Fruit fly (Drosophila melanogaster) whole organism, pupa: ENCODE measurements around the gene CG17648.

ENCODE experiments used
- CG12605 ChIP-seq: fragments of 200-800 bp; sonication (Bioruptor generic); IDR thresholded peaks from 2 replicates; pipeline ENCODE4 v1.3.6; 2022; ENCODE audit warnings: missing biosample characterization, missing genetic modification characterization
- CG13204 ChIP-seq: fragments of 200-800 bp; sonication (Bioruptor generic); optimal IDR thresholded peaks from 2 replicates; lab custom pipeline; 2018; ENCODE audit warnings: missing biosample characterization, mild to moderate bottlenecking, missing genetic modification characterization, moderate library complexity
- CG14655 ChIP-seq: fragments of 200-800 bp; sonication (Bioruptor generic); optimal IDR thresholded peaks from 3 replicates; lab custom pipeline; 2017; ENCODE audit warnings: mild to moderate bottlenecking, missing biosample characterization, missing genetic modification reagents, missing genetic modification characterization
- CG15710 ChIP-seq: fragments of 200-800 bp; sonication (Bioruptor generic); optimal IDR thresholded peaks from 2 replicates; lab custom pipeline; 2018; ENCODE audit warnings: missing biosample characterization, mild to moderate bottlenecking, missing genetic modification characterization, moderate library complexity
- CG17806 ChIP-seq: fragments of 200-800 bp; sonication (Bioruptor generic); optimal IDR thresholded peaks from 2 replicates; lab custom pipeline; 2018; ENCODE audit warnings: missing biosample characterization, mild to moderate bottlenecking, missing genetic modification characterization, moderate library complexity
- CG32121 ChIP-seq: fragments of 200-800 bp; sonication (Bioruptor generic); IDR thresholded peaks from 2 replicates; pipeline ENCODE4 v1.3.6; 2022; ENCODE audit warnings: missing biosample characterization, missing genetic modification characterization
- CG34367 ChIP-seq: fragments of 200-800 bp; sonication (Bioruptor generic); optimal IDR thresholded peaks from 2 replicates; lab custom pipeline; 2018; ENCODE audit warnings: missing biosample characterization, mild to moderate bottlenecking, missing genetic modification characterization
- CG4496 ChIP-seq: fragments of 200-800 bp; sonication (Bioruptor generic); IDR thresholded peaks from 3 replicates; pipeline ENCODE4 v1.3.6; 2022; ENCODE audit warnings: missing biosample characterization, missing genetic modification characterization
- CG8159 ChIP-seq: fragments of 200-800 bp; sonication (Bioruptor generic); optimal IDR thresholded peaks from 3 replicates; lab custom pipeline; 2018; ENCODE audit warnings: missing biosample characterization, mild to moderate bottlenecking, missing genetic modification characterization, moderate library complexity
- CG8301 ChIP-seq: fragments of 200-800 bp; sonication (Bioruptor generic); optimal IDR thresholded peaks from 2 replicates; lab custom pipeline; 2018; ENCODE audit warnings: missing biosample characterization, mild to moderate bottlenecking, missing genetic modification characterization
- CG9948 ChIP-seq: fragments of 200-800 bp; sonication (Bioruptor generic); optimal IDR thresholded peaks from 2 replicates; lab custom pipeline; 2018; ENCODE audit warnings: missing biosample characterization, mild to moderate bottlenecking, missing genetic modification characterization, moderate library complexity
- D1 ChIP-seq: fragments of 200-800 bp; sonication (Bioruptor generic); optimal IDR thresholded peaks from 2 replicates; lab custom pipeline; 2018; ENCODE audit warnings: missing biosample characterization, mild to moderate bottlenecking, missing genetic modification characterization, moderate library complexity
- EcR ChIP-seq: fragments of 200-800 bp; sonication (Bioruptor generic); optimal IDR thresholded peaks from 3 replicates; lab custom pipeline; 2019; ENCODE audit warnings: missing biosample characterization, missing genetic modification characterization, mild to moderate bottlenecking, moderate library complexity, missing genetic modification reagents
- Ets98B ChIP-seq: fragments of 200-800 bp; sonication (Bioruptor generic); IDR thresholded peaks from 2 replicates; pipeline ENCODE4 v1.3.6; 2022; ENCODE audit warnings: missing biosample characterization, missing genetic modification characterization
- Pif1B ChIP-seq: fragments of 200-800 bp; sonication (Bioruptor generic); optimal IDR thresholded peaks from 3 replicates; lab custom pipeline; 2016; ENCODE audit warnings: missing biosample characterization, missing genetic modification characterization
- Snoo ChIP-seq: fragments of 200-800 bp; sonication (Bioruptor generic); optimal IDR thresholded peaks from 3 replicates; lab custom pipeline; 2017; ENCODE audit warnings: missing biosample characterization, mild to moderate bottlenecking, missing genetic modification characterization, inconsistent platforms
- fd96Ca ChIP-seq: fragments of 200-800 bp; sonication (Bioruptor generic); IDR thresholded peaks from 3 replicates; pipeline ENCODE4 v1.3.6; 2022; ENCODE audit warnings: missing biosample characterization, missing genetic modification characterization
- gl ChIP-seq: fragments of 200-800 bp; sonication (Bioruptor generic); optimal IDR thresholded peaks from 2 replicates; lab custom pipeline; 2018; ENCODE audit warnings: missing biosample characterization, mild to moderate bottlenecking, missing genetic modification characterization
- rn ChIP-seq: fragments of 200-800 bp; sonication (Bioruptor generic); IDR thresholded peaks from 2 replicates; pipeline ENCODE4 v1.3.6; 2022; ENCODE audit warnings: missing biosample characterization, missing genetic modification characterization

CG17648 gene

dm6 chr2L:1783762-1784161 lies 31.7 kb downstream of the CG17648 start, which contains the start of gene Gr22e:
TSS of gene Gr22e (plus strand) at chr2L:1784062.
- TF ChIP-seq EcR (GFP tag; lab: Kevin White, UChicago) = no peak
- TF ChIP-seq CG13204 (GFP tag; lab: Kevin White, UChicago) = no peak
- TF ChIP-seq CG34367 (tag; lab: Kevin White, UChicago) = no peak
- no peak for TF ChIP-seq gl (tag; lab: Kevin White, UChicago)
- no peak for TF ChIP-seq D1
- TF ChIP-seq CG17806 (tag; lab: Kevin White, UChicago) = no peak
- no peak for TF ChIP-seq CG15710
- TF ChIP-seq CG32121 = no peak

- TF ChIP-seq CG4496 (GFP tag; lab: Robert Waterston, UW) (no peak), CG34367 (tag; lab: Kevin White, UChicago) (no peak), EcR (GFP tag; lab: Kevin White, UChicago) (no peak), CG12605 (GFP tag; lab: Robert Waterston, UW) (no peak), CG8159 (no peak)
- TF ChIP-seq, all 21 proteins: peak for 0
Observed at dm6 chr2L:1787929-1788328, 35.8 kb downstream of the CG17648 start.

- TF ChIP-seq EcR (GFP tag; lab: Kevin White, UChicago) (no peak), CG15710 (no peak), Snoo (tag; lab: Kevin White, UChicago) (no peak), CG8301 (tag; lab: Kevin White, UChicago) (no peak), Ets98B (no peak), gl (tag; lab: Kevin White, UChicago) (no peak), CG4496 (GFP tag; lab: Robert Waterston, UW) (no peak), CG34367 (tag; lab: Kevin White, UChicago) (no peak), fd96Ca (GFP tag; lab: Robert Waterston, UW) (no peak), CG9948 (tag; lab: Kevin White, UChicago) (no peak), Pif1B (GFP tag; lab: Kevin White, UChicago) (no peak), rn (GFP tag; lab: Robert Waterston, UW) (no peak)
Observed at dm6 chr2L:1790261-1790660, 38.2 kb downstream of the CG17648 start, which contains the start of gene Gr22d. TSS of gene Gr22d (minus strand) at chr2L:1790361.

- TF ChIP-seq EcR (GFP tag; lab: Kevin White, UChicago) = no peak
- TF ChIP-seq CG8301 (tag; lab: Kevin White, UChicago) = no peak
- TF ChIP-seq CG14655 (GFP tag; lab: Kevin White, UChicago) = no peak
- TF ChIP-seq CG34367 (tag; lab: Kevin White, UChicago) = no peak
- TF ChIP-seq CG9948 (tag; lab: Kevin White, UChicago) = no peak
- no peak for TF ChIP-seq fd96Ca (GFP tag; lab: Robert Waterston, UW)
- no peak for TF ChIP-seq Snoo (tag; lab: Kevin White, UChicago)
- no peak for TF ChIP-seq CG12605 (GFP tag; lab: Robert Waterston, UW)
- TF ChIP-seq CG4496 (GFP tag; lab: Robert Waterston, UW) = no peak
- no peak for TF ChIP-seq CG8159
- TF ChIP-seq Ets98B = no peak
Observed at dm6 chr2L:1791723-1792122, 39.6 kb downstream of the CG17648 start, which contains the start of gene Gr22c. TSS of gene Gr22c (minus strand) at chr2L:1791823.

- no peak for TF ChIP-seq CG8301 (tag; lab: Kevin White, UChicago)
- TF ChIP-seq CG13204 (GFP tag; lab: Kevin White, UChicago) = no peak
- TF ChIP-seq CG14655 (GFP tag; lab: Kevin White, UChicago) = no peak
- TF ChIP-seq Pif1B (GFP tag; lab: Kevin White, UChicago) = no peak
Observed at dm6 chr2L:1793168-1793567, 41.1 kb downstream of the CG17648 start, which contains the start of gene Gr22b. TSS of gene Gr22b (minus strand) at chr2L:1793268.

DNA sequence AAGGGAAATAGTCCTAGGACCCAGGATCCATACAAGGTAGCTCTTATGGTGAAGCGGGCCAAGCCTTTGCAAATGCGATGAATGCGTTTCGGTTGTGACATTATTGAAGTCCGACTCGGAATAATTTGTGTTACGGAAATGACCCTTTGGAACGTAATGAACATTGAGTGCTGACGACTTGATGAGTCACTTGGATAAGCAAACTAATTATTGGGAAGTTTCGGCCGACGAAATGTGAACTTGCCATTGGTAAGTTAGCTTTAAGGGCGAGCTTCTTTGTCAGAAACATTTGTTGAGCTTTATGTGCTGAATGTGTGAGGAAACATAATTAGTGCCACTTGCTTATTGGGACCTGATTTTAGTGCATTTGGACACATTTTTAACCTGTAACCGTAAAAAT lies 42.7 kb downstream of the CG17648 start, which contains the start of gene Gr22a:
Gene Gr22a, minus strand, starts transcription at position 101 of the 400 bp plus-strand sequence.
- TF ChIP-seq Snoo (tag; lab: Kevin White, UChicago) (no peak), fd96Ca (GFP tag; lab: Robert Waterston, UW) (no peak), CG32121 (no peak), CG12605 (GFP tag; lab: Robert Waterston, UW) (no peak), CG9948 (tag; lab: Kevin White, UChicago) (no peak), Pif1B (GFP tag; lab: Kevin White, UChicago) (no peak), EcR (GFP tag; lab: Kevin White, UChicago) (no peak), rn (GFP tag; lab: Robert Waterston, UW) (no peak), CG8301 (tag; lab: Kevin White, UChicago) (no peak), Ets98B (no peak), CG14655 (GFP tag; lab: Kevin White, UChicago) (no peak), CG4496 (GFP tag; lab: Robert Waterston, UW) (no peak), CG34367 (tag; lab: Kevin White, UChicago) (no peak), D1 (no peak), CG17806 (tag; lab: Kevin White, UChicago) (no peak)
